Worm (Caenorhabditis elegans): ENCODE data around the gene spp-8.

- TF ChIP-seq ztf-29 (GFP tag; IDR thresholded peaks at IDR 0.05) (no peak), T22C8.4 (GFP tag; IDR thresholded peaks at IDR 0.05) (no peak), med-1 (GFP tag; optimal IDR thresholded peaks at IDR 0.05; ENCODE audit: insufficient read depth) (no peak), ref-1 (GFP tag; conservative IDR thresholded peaks at IDR 0.05) (no peak), flt-1 (GFP tag; IDR thresholded peaks at IDR 0.05) (no peak), ztf-23 (GFP tag; IDR thresholded peaks at IDR 0.05) (no peak), klf-2 (GFP tag; conservative IDR thresholded peaks at IDR 0.05) (no peak)
These were observed 24.6 kb upstream of the spp-8 start, which contains the start of gene syx-4 for ce11 chrIV:8456899-8457298.

All from whole organism, midembryonic.